Fruit fly (Drosophila melanogaster) Kc167 (cell line): ENCODE measurements around the gene CG17477.

Experiments used
- Myc ChIP-seq: fragments of >200 bp; optimal IDR thresholded peaks from 2 replicates; lab custom pipeline; 2017; ENCODE audit warnings: missing external identifiers
- Sin3A ChIP-seq: fragments of >200 bp; optimal IDR thresholded peaks from 2 replicates; lab custom pipeline; 2018; ENCODE audit warnings: missing external identifiers
- h ChIP-seq: fragments of >200 bp; optimal IDR thresholded peaks from 3 replicates; lab custom pipeline; 2018; ENCODE audit warnings: missing external identifiers
- insv ChIP-seq: fragments of >200 bp; optimal IDR thresholded peaks from 3 replicates; lab custom pipeline; 2018; ENCODE audit warnings: missing external identifiers
- psq ChIP-seq: fragments of >200 bp; optimal IDR thresholded peaks from 2 replicates; lab custom pipeline; 2017; ENCODE audit warnings: missing external identifiers
- ttk ChIP-seq: sonication (Bioruptor generic); optimal IDR thresholded peaks from 2 replicates; lab custom pipeline; 2017; ENCODE audit warnings: missing external identifiers

dm6 chr3R:17080666-17081358, 45.9 kb downstream of the CG17477 start:
- TF ChIP-seq insv (lab: Kevin White, UChicago) (no peak), psq (lab: Kevin White, UChicago) (no peak), h (peak; percentile 21), Sin3A (lab: Kevin White, UChicago) (no peak), Myc (lab: Kevin White, UChicago) (no peak), ttk (lab: Kevin White, UChicago) (no peak)
